Worm (Caenorhabditis elegans): ENCODE measurements around the gene yap-1.

Gene yap-1

ce11 chrX:10731837-10732236, 40.1 kb downstream of the yap-1 start (continued):
- TF ChIP-seq nhr-25 (tag; optimal IDR thresholded peaks at IDR 0.05; ENCODE audit: borderline replicate concordance, insufficient read depth) (no peak), spr-3 (GFP tag; optimal IDR thresholded peaks at IDR 0.05) (no peak), egl-43 (GFP tag; IDR thresholded peaks at IDR 0.05) (no peak), lim-7 (GFP tag; IDR thresholded peaks at IDR 0.05) (no peak), F10B5.3 (tag; optimal IDR thresholded peaks at IDR 0.05) (no peak), T26A8.4 (GFP tag; IDR thresholded peaks at IDR 0.05) (no peak), dmd-6 (GFP tag; IDR thresholded peaks at IDR 0.05) (peak; percentile 47; the same call in 1 of the 2 replicates), mep-1 (tag; optimal IDR thresholded peaks at IDR 0.05) (no peak), ceh-20 (GFP tag; IDR thresholded peaks at IDR 0.05) (0 out of 2 replicates have a peak, but pooled peaks have one; percentile 21), mxl-2 (GFP tag; conservative IDR thresholded peaks at IDR 0.05) (no peak), nhr-41 (GFP tag; IDR thresholded peaks at IDR 0.05) (peak; percentile 51; the same call in 1 of the 2 replicates), nhr-76 (tag; optimal IDR thresholded peaks at IDR 0.05) (no peak), nhr-11 (tag; optimal IDR thresholded peaks at IDR 0.05) (no peak), aha-1 (tag) (no peak), nhr-10 (tag; optimal IDR thresholded peaks at IDR 0.05) (no peak), dmd-8 (GFP tag; IDR thresholded peaks at IDR 0.05) (peak; percentile 77; the same call in 1 of the 2 replicates), nhr-28 (tag; optimal IDR thresholded peaks at IDR 0.05) (no peak), Y75B8A.6 (GFP tag; IDR thresholded peaks at IDR 0.05) (0 out of 2 replicates have a peak, but pooled peaks have one; percentile 68), lin-38 (GFP tag; IDR thresholded peaks at IDR 0.05) (no peak), T20F7.1 (GFP tag; optimal IDR thresholded peaks at IDR 0.05) (peak; percentile 28), zip-2 (tag; optimal IDR thresholded peaks at IDR 0.05) (no peak), daf-16 (GFP tag; optimal IDR thresholded peaks at IDR 0.05) (peak; percentile 30 to 76), daf-16 (tag; optimal IDR thresholded peaks at IDR 0.05) (no peak), nhr-48 (tag; optimal IDR thresholded peaks at IDR 0.05) (peak; percentile 28), saeg-2 (GFP tag; IDR thresholded peaks at IDR 0.05) (no peak), nhr-6 (tag; optimal IDR thresholded peaks at IDR 0.05) (no peak), skn-1 (tag; optimal IDR thresholded peaks at IDR 0.05) (no peak), hlh-30 (tag; optimal IDR thresholded peaks at IDR 0.05; ENCODE audit: insufficient read depth) (no peak), dpl-1 (GFP tag; optimal IDR thresholded peaks at IDR 0.05) (no peak), F26F4.8 (GFP tag; conservative IDR thresholded peaks at IDR 0.05) (peak; percentile 70; the same call in 1 of the 2 replicates), ztf-11 (tag; optimal IDR thresholded peaks at IDR 0.05) (no peak), tra-1 (GFP tag; IDR thresholded peaks at IDR 0.05) (peak; percentile 59; the same call in 1 of the 2 replicates), mes-2 (tag; optimal IDR thresholded peaks at IDR 0.05; ENCODE audit: poor library complexity, severe bottlenecking) (no peak), php-3 (GFP tag; IDR thresholded peaks at IDR 0.05) (0 out of 2 replicates have a peak, but pooled peaks have one; percentile 13), zfp-3 (GFP tag; conservative IDR thresholded peaks at IDR 0.05) (0 out of 2 replicates have a peak, but pooled peaks have one; percentile 24), Y105C5A.15 (GFP tag; IDR thresholded peaks at IDR 0.05) (0 out of 2 replicates have a peak, but pooled peaks have one; percentile 69), ama-1 (optimal IDR thresholded peaks at IDR 0.05) (no peak), ceh-44 (GFP tag; IDR thresholded peaks at IDR 0.05) (0 out of 2 replicates have a peak, but pooled peaks have one; percentile 37), vab-7 (GFP tag; IDR thresholded peaks at IDR 0.05) (no peak), nhr-237 (tag; optimal IDR thresholded peaks at IDR 0.05) (no peak), lin-29 (GFP tag; IDR thresholded peaks at IDR 0.05) (no peak), daf-19 (GFP tag; conservative IDR thresholded peaks at IDR 0.05) (no peak), lin-39 (tag; optimal IDR thresholded peaks at IDR 0.05) (no peak), ZK337.2 (GFP tag; IDR thresholded peaks at IDR 0.05) (peak; percentile 63; the same call in 1 of the 2 replicates), pqm-1 (tag; optimal IDR thresholded peaks at IDR 0.05) (no peak), rbr-2 (tag; optimal IDR thresholded peaks at IDR 0.05) (peak; percentile 30), dve-1 (tag; optimal IDR thresholded peaks at IDR 0.05; ENCODE audit: insufficient read depth) (peak; percentile 47), mdt-29 (GFP tag; IDR thresholded peaks at IDR 0.05) (no peak), gei-8 (GFP tag; optimal IDR thresholded peaks at IDR 0.05) (no peak), ceh-28 (tag; optimal IDR thresholded peaks at IDR 0.05) (no peak), jun-1 (tag; optimal IDR thresholded peaks at IDR 0.05) (no peak), mdl-1 (tag; optimal IDR thresholded peaks at IDR 0.05) (no peak)
